Fruit fly (Drosophila melanogaster) whole organism, embryonic: ENCODE data around the gene dib.
A peak's percentile ranks its signal among the peaks of the same experiment; 100 is the strongest.

Experiments used
- Bteb2 ChIP-seq: fragments of 200-800 bp; sonication (Bioruptor generic); optimal IDR thresholded peaks from 2 replicates; lab custom pipeline; 2016; ENCODE audit warnings: missing biosample characterization, missing genetic modification characterization
- CG1024 ChIP-seq: fragments of 200-800 bp; sonication (Bioruptor generic); IDR thresholded peaks from 2 replicates; pipeline ENCODE4 v1.3.6; 2022; ENCODE audit warnings: missing biosample characterization, missing genetic modification characterization
- CG10543 ChIP-seq: fragments of 200-800 bp; sonication (Bioruptor generic); optimal IDR thresholded peaks from 3 replicates; lab custom pipeline; 2017; ENCODE audit warnings: missing biosample characterization, mild to moderate bottlenecking, missing genetic modification characterization, moderate library complexity
- CG11085 ChIP-seq: fragments of 200-800 bp; sonication (Bioruptor generic); IDR thresholded peaks from 2 replicates; pipeline ENCODE4 v1.3.6; 2022; ENCODE audit warnings: missing biosample characterization, missing genetic modification characterization
- CG13624 ChIP-seq: fragments of 200-800 bp; sonication (Bioruptor generic); optimal IDR thresholded peaks from 2 replicates; lab custom pipeline; 2016; ENCODE audit warnings: missing biosample characterization, missing genetic modification characterization
- CG15479 ChIP-seq: fragments of 200-800 bp; sonication (Bioruptor generic); optimal IDR thresholded peaks from 3 replicates; lab custom pipeline; 2019; ENCODE audit warnings: missing biosample characterization, mild to moderate bottlenecking, missing genetic modification characterization, moderate library complexity
- CG2889 ChIP-seq: fragments of 200-800 bp; sonication (Bioruptor generic); IDR thresholded peaks from 3 replicates; pipeline ENCODE4 v1.3.6; 2022; ENCODE audit warnings: missing biosample characterization, missing genetic modification characterization
- CG3065 ChIP-seq: fragments of 200-800 bp; sonication (Bioruptor generic); optimal IDR thresholded peaks from 2 replicates; lab custom pipeline; 2016; ENCODE audit warnings: missing biosample characterization, missing genetic modification characterization
- CG31441 ChIP-seq: fragments of 200-800 bp; sonication (Bioruptor generic); IDR thresholded peaks from 2 replicates; pipeline ENCODE4 v1.3.6; 2022; ENCODE audit warnings: missing biosample characterization, missing genetic modification characterization
- CG33557 ChIP-seq: fragments of 200-800 bp; sonication (Bioruptor generic); optimal IDR thresholded peaks from 2 replicates; lab custom pipeline; 2019; ENCODE audit warnings: missing biosample characterization, mild to moderate bottlenecking, missing genetic modification characterization, moderate library complexity
- CG4617 ChIP-seq: fragments of 200-800 bp; sonication (Bioruptor generic); optimal IDR thresholded peaks from 3 replicates; lab custom pipeline; 2016; ENCODE audit warnings: missing biosample characterization, missing genetic modification characterization, borderline replicate concordance
- CG4707 ChIP-seq: fragments of 200-800 bp; sonication (Bioruptor generic); optimal IDR thresholded peaks from 2 replicates; lab custom pipeline; 2018; ENCODE audit warnings: missing biosample characterization, mild to moderate bottlenecking, missing genetic modification characterization, moderate library complexity
- CG6272 ChIP-seq: fragments of 200-800 bp; sonication (Bioruptor generic); IDR thresholded peaks from 2 replicates; pipeline ENCODE4 v1.3.6; 2022; ENCODE audit warnings: missing biosample characterization, missing genetic modification characterization
- CG6683 ChIP-seq: fragments of 200-800 bp; sonication (Bioruptor generic); optimal IDR thresholded peaks from 2 replicates; lab custom pipeline; 2017; ENCODE audit warnings: missing biosample characterization, mild to moderate bottlenecking, missing genetic modification characterization, missing genetic modification reagents
- CG6765 ChIP-seq: fragments of 200-800 bp; sonication (Bioruptor generic); optimal IDR thresholded peaks from 3 replicates; lab custom pipeline; 2017; ENCODE audit warnings: missing biosample characterization, mild to moderate bottlenecking, missing genetic modification characterization
- CG9797 ChIP-seq: fragments of 200-800 bp; sonication (Bioruptor generic); optimal IDR thresholded peaks from 3 replicates; lab custom pipeline; 2018; ENCODE audit warnings: missing biosample characterization, mild to moderate bottlenecking, missing genetic modification characterization
- Dek ChIP-seq: fragments of 200-800 bp; sonication (Bioruptor generic); optimal IDR thresholded peaks from 3 replicates; lab custom pipeline; 2019; ENCODE audit warnings: missing biosample characterization, mild to moderate bottlenecking, missing genetic modification characterization, moderate library complexity
- Ets65A ChIP-seq: fragments of 200-800 bp; sonication (Bioruptor generic); peaks from one replicate; lab custom pipeline; 2016; ENCODE audit warnings: missing biosample characterization, missing genetic modification characterization
- Ets97D ChIP-seq: fragments of 200-800 bp; sonication (Bioruptor generic); optimal IDR thresholded peaks from 3 replicates; lab custom pipeline; 2016; ENCODE audit warnings: missing biosample characterization, missing genetic modification characterization
- Fer3 ChIP-seq: fragments of 200-800 bp; sonication (Bioruptor generic); optimal IDR thresholded peaks from 2 replicates; lab custom pipeline; 2018; ENCODE audit warnings: missing biosample characterization, mild to moderate bottlenecking, missing genetic modification characterization, moderate library complexity
- MTF-1 ChIP-seq: fragments of 200-800 bp; sonication (Bioruptor generic); optimal IDR thresholded peaks from 2 replicates; lab custom pipeline; 2018; ENCODE audit warnings: missing biosample characterization, mild to moderate bottlenecking, missing genetic modification characterization, borderline replicate concordance
- Mrtf ChIP-seq: fragments of 200-800 bp; sonication (Bioruptor generic); IDR thresholded peaks from 3 replicates; pipeline ENCODE4 v1.3.6; 2022; ENCODE audit warnings: missing biosample characterization, missing genetic modification characterization
- NFAT ChIP-seq: fragments of 200-800 bp; sonication (Bioruptor generic); IDR thresholded peaks from 2 replicates; pipeline ENCODE4 v1.3.6; 2022; ENCODE audit warnings: missing biosample characterization, missing genetic modification characterization
- Ravus ChIP-seq: fragments of 200-800 bp; sonication (Bioruptor generic); IDR thresholded peaks from 2 replicates; pipeline ENCODE4 v1.3.6; 2022; ENCODE audit warnings: missing biosample characterization, missing genetic modification characterization
- Side ChIP-seq: fragments of 200-800 bp; sonication (Bioruptor generic); optimal IDR thresholded peaks from 2 replicates; lab custom pipeline; 2016; ENCODE audit warnings: missing biosample characterization, missing genetic modification characterization
- Ssrp ChIP-seq: fragments of 200-800 bp; sonication (Bioruptor generic); optimal IDR thresholded peaks from 2 replicates; lab custom pipeline; 2018; ENCODE audit warnings: missing biosample characterization, mild to moderate bottlenecking, missing genetic modification characterization, moderate library complexity
- amos ChIP-seq: fragments of 200-800 bp; sonication (Bioruptor generic); IDR thresholded peaks from 2 replicates; pipeline ENCODE4 v1.3.6; 2022; ENCODE audit warnings: missing biosample characterization, missing genetic modification characterization; ENCODE audit not compliant: partially characterized antibody
- br ChIP-seq: fragments of >200 bp; optimal IDR thresholded peaks from 2 replicates; lab custom pipeline; 2017
- corto ChIP-seq: fragments of 200-800 bp; sonication (Bioruptor generic); optimal IDR thresholded peaks from 2 replicates; lab custom pipeline; 2016; ENCODE audit warnings: missing biosample characterization, mild to moderate bottlenecking, missing genetic modification characterization, moderate library complexity
- croc ChIP-seq: fragments of 200-800 bp; sonication (Bioruptor generic); conservative IDR thresholded peaks from 3 replicates; pipeline ENCODE4 v1.3.6; 2022; ENCODE audit warnings: missing biosample characterization, missing genetic modification characterization
- crp ChIP-seq, 2 experiments: fragments of 200-800 bp; sonication (Bioruptor generic); optimal IDR thresholded peaks; 2 replicates in 1 of 2; 3 replicates in 1 of 2; lab custom pipeline; 2017; ENCODE audit warnings: missing biosample characterization in 2 of 2, missing genetic modification characterization in 2 of 2, mild to moderate bottlenecking in 1 of 2, moderate library complexity in 1 of 2
- da ChIP-seq: fragments of 200-800 bp; sonication (Bioruptor generic); optimal IDR thresholded peaks from 2 replicates; lab custom pipeline; 2016; ENCODE audit warnings: missing biosample characterization, missing genetic modification characterization
- dan ChIP-seq: fragments of 200-800 bp; sonication (Bioruptor generic); IDR thresholded peaks from 2 replicates; pipeline ENCODE4 v1.3.6; 2022; ENCODE audit warnings: missing biosample characterization, missing genetic modification characterization
- dpn ChIP-seq, 2 experiments: fragments of 200-800 bp; sonication (Bioruptor generic); optimal IDR thresholded peaks; 3 replicates each; lab custom pipeline; 2016; ENCODE audit warnings: missing biosample characterization in 2 of 2, missing genetic modification characterization in 2 of 2
- her ChIP-seq: fragments of 200-800 bp; sonication (Bioruptor generic); optimal IDR thresholded peaks from 2 replicates; lab custom pipeline; 2016; ENCODE audit warnings: missing biosample characterization, missing genetic modification characterization
- insv ChIP-seq, 2 experiments: fragments of 200-800 bp; sonication (Bioruptor generic); optimal IDR thresholded peaks; 3 replicates each; lab custom pipeline; 2016 to 2018; ENCODE audit warnings: missing biosample characterization in 2 of 2, missing genetic modification characterization in 2 of 2
- jigr1 ChIP-seq: fragments of 200-800 bp; sonication (Bioruptor generic); IDR thresholded peaks from 3 replicates; pipeline ENCODE4 v1.3.6; 2022; ENCODE audit warnings: missing biosample characterization, missing genetic modification characterization
- lab ChIP-seq: fragments of 200-800 bp; sonication (Bioruptor generic); optimal IDR thresholded peaks from 3 replicates; lab custom pipeline; 2017; ENCODE audit warnings: missing biosample characterization, missing genetic modification characterization, mild to moderate bottlenecking, moderate library complexity, missing genetic modification reagents
- lola ChIP-seq, 3 experiments: fragments of >200 bp in 2 of 3; fragments of 200-800 bp in 1 of 3; sonication (Bioruptor generic) in 1 of 3; optimal IDR thresholded peaks; 2 replicates each; lab custom pipeline; 2017 to 2019; ENCODE audit warnings: missing biosample characterization in 3 of 3, missing genetic modification characterization in 3 of 3, mild to moderate bottlenecking in 1 of 3, moderate library complexity in 1 of 3
- lov ChIP-seq, 2 experiments: fragments of 200-800 bp in 1 of 2; fragments of >200 bp in 1 of 2; sonication (Bioruptor generic) in 1 of 2; IDR thresholded peaks in 1 of 2; optimal IDR thresholded peaks in 1 of 2; 2 replicates in 1 of 2; 3 replicates in 1 of 2; pipeline versions ENCODE4 v1.3.6 to Lab custom; 2017 to 2022; ENCODE audit warnings: missing biosample characterization in 1 of 2, missing genetic modification characterization in 1 of 2
- peb ChIP-seq: fragments of 200-800 bp; sonication (Bioruptor generic); IDR thresholded peaks from 2 replicates; pipeline ENCODE4 v1.3.6; 2022; ENCODE audit warnings: missing biosample characterization, missing genetic modification characterization
- rib ChIP-seq: fragments of 200-800 bp; sonication (Bioruptor generic); IDR thresholded peaks from 2 replicates; pipeline ENCODE4 v1.3.6; 2022; ENCODE audit warnings: missing biosample characterization, missing genetic modification characterization
- slp2 ChIP-seq: fragments of 200-800 bp; sonication (Bioruptor generic); optimal IDR thresholded peaks from 2 replicates; lab custom pipeline; 2016; ENCODE audit warnings: missing biosample characterization, missing genetic modification characterization
- sob ChIP-seq: fragments of 200-800 bp; sonication (Bioruptor generic); IDR thresholded peaks from 2 replicates; pipeline ENCODE4 v1.3.6; 2022; ENCODE audit warnings: missing biosample characterization, missing genetic modification characterization
- unpg ChIP-seq: fragments of 200-800 bp; sonication (Bioruptor generic); optimal IDR thresholded peaks from 3 replicates; lab custom pipeline; 2018; ENCODE audit warnings: missing biosample characterization, mild to moderate bottlenecking, missing genetic modification characterization, moderate library complexity
- vfl ChIP-seq: fragments of 200-800 bp; sonication (Bioruptor generic); optimal IDR thresholded peaks from 2 replicates; lab custom pipeline; 2016; ENCODE audit warnings: missing biosample characterization, missing genetic modification characterization
- z ChIP-seq: fragments of 200-800 bp; sonication (Bioruptor generic); IDR thresholded peaks from 3 replicates; pipeline ENCODE4 v1.3.6; 2022; ENCODE audit warnings: missing biosample characterization, missing genetic modification characterization

Gene dib

dm6 chr3L:4070221-4070995, 8.3 kb downstream of the dib start (continued):
- TF ChIP-seq croc (GFP tag; lab: Robert Waterston, UW), result peak; percentile 76

- TF ChIP-seq CG3065 (GFP tag; lab: Kevin White, UChicago) (no peak), da (GFP tag; lab: Kevin White, UChicago) (no peak), rib (GFP tag; lab: Robert Waterston, UW) (0 out of 2 replicates have a peak, but pooled peaks have one; percentile 10), Fer3 (tag; lab: Kevin White, UChicago) (peak; percentile 81), CG11085 (no peak), CG13624 (GFP tag; lab: Kevin White, UChicago) (no peak), dpn (GFP tag; optimal IDR thresholded peaks at IDR 0.05; lab: Kevin White, UChicago) (peak in 1 of 2 experiments; percentile 50), Mrtf (peak; percentile 51; the same call in 1 of the 3 replicates), Ravus (GFP tag; lab: Robert Waterston, UW) (peak; percentile 57), z (GFP tag; lab: Robert Waterston, UW) (no peak), Ets65A (no peak), CG6272 (GFP tag; lab: Robert Waterston, UW) (peak; percentile 35), CG9797 (no peak), MTF-1 (GFP tag; lab: Kevin White, UChicago) (peak; percentile 41), CG33557 (GFP tag; lab: Kevin White, UChicago) (no peak), br (lab: Kevin White, UChicago) (no peak), corto (GFP tag; lab: Kevin White, UChicago) (peak; percentile 85), CG1024 (peak; percentile 56; the same call in 1 of the 2 replicates), CG2889 (GFP tag; lab: Robert Waterston, UW) (peak; percentile 31; the same call in 1 of the 3 replicates), peb (GFP tag; lab: Robert Waterston, UW) (peak; percentile 38; the same call in 1 of the 2 replicates), CG6765 (no peak), Bteb2 (GFP tag; lab: Kevin White, UChicago) (no peak), NFAT (GFP tag; lab: Robert Waterston, UW) (0 out of 2 replicates have a peak, but pooled peaks have one; percentile 34), amos (GFP tag; lab: Robert Waterston, UW) (no peak), Ets97D (GFP tag; lab: Kevin White, UChicago) (no peak), her (GFP tag; lab: Kevin White, UChicago) (no peak), CG6683 (GFP tag; lab: Kevin White, UChicago) (peak; percentile 7), Side (GFP tag; lab: Kevin White, UChicago) (peak; percentile 45), crp (GFP tag; optimal IDR thresholded peaks at IDR 0.05; lab: Kevin White, UChicago) (no peak), CG4617 (GFP tag; lab: Kevin White, UChicago) (no peak), dan (GFP tag; lab: Robert Waterston, UW) (no peak), Ssrp (peak; percentile 47), unpg (GFP tag; lab: Kevin White, UChicago) (peak; percentile 74), CG4707 (peak; percentile 33), CG15479 (GFP tag; lab: Kevin White, UChicago) (no peak), sob (GFP tag; lab: Robert Waterston, UW) (peak; percentile 79), jigr1 (GFP tag; lab: Robert Waterston, UW) (peak; percentile 51; the same call in 2 of the 3 replicates), lola (GFP tag; optimal IDR thresholded peaks at IDR 0.05; lab: Kevin White, UChicago) (no peak), CG31441 (GFP tag; lab: Robert Waterston, UW) (peak; percentile 38; the same call in 1 of the 2 replicates), Dek (tag; lab: Kevin White, UChicago) (peak; percentile 26), lov (optimal IDR thresholded peaks at IDR 0.05; lab: Kevin White, UChicago) (no peak), lov (GFP tag; IDR thresholded peaks at IDR 0.05; lab: Robert Waterston, UW) (no peak), slp2 (GFP tag; lab: Kevin White, UChicago) (no peak), CG10543 (no peak), insv (GFP tag; optimal IDR thresholded peaks at IDR 0.05; lab: Kevin White, UChicago) (no peak), lab (GFP tag; lab: Kevin White, UChicago) (peak; percentile 55), vfl (GFP tag; lab: Kevin White, UChicago) (peak; percentile 34)
Observed at dm6 chr3L:4070996-4071379, 8.9 kb downstream of the dib start.
